Worm (Caenorhabditis elegans) whole organism, L1 larva: ENCODE results near the gene Y42H9B.3.

Experiments
- C04F5.9 ChIP-seq: sonication (generic microtip); optimal IDR thresholded peaks from 2 replicates; lab custom pipeline; 2016; ENCODE audit warnings: missing genetic modification characterization, missing compliant biosample characterization
- C34B4.2 ChIP-seq: sonication (generic microtip); optimal IDR thresholded peaks from 2 replicates; lab custom pipeline; 2017; ENCODE audit warnings: mild to moderate bottlenecking, missing genetic modification characterization, missing compliant biosample characterization
- Y116A8C.19 ChIP-seq: sonication (generic microtip); optimal IDR thresholded peaks from 2 replicates; lab custom pipeline; 2016; ENCODE audit warnings: missing compliant biosample characterization, missing genetic modification characterization, borderline replicate concordance
- aha-1 ChIP-seq: fragments of 150-350 bp; optimal IDR thresholded peaks from 2 replicates; lab custom pipeline; 2014; ENCODE audit warnings: missing biosample characterization, missing genetic modification characterization
- ama-1 ChIP-seq: fragments of 150-350 bp; optimal IDR thresholded peaks from 2 replicates; lab custom pipeline; 2014
- ceh-63 ChIP-seq: fragments of 200-800 bp; sonication (Bioruptor generic); optimal IDR thresholded peaks from 2 replicates; lab custom pipeline; 2018; ENCODE audit warnings: mild to moderate bottlenecking, missing genetic modification characterization, missing compliant biosample characterization
- ceh-8 ChIP-seq: fragments of 200-800 bp; sonication (Bioruptor generic); optimal IDR thresholded peaks from 2 replicates; lab custom pipeline; 2018; ENCODE audit warnings: mild to moderate bottlenecking, missing genetic modification characterization, moderate library complexity, missing compliant biosample characterization
- ceh-88 ChIP-seq: fragments of 200-800 bp; sonication (Bioruptor generic); IDR thresholded peaks from 2 replicates; pipeline ENCODE4 v1.3.6; 2022; ENCODE audit warnings: missing genetic modification characterization, missing compliant biosample characterization
- ces-1 ChIP-seq: fragments of 150-350 bp; optimal IDR thresholded peaks from 2 replicates; lab custom pipeline; 2014; ENCODE audit warnings: missing biosample characterization, missing genetic modification reagents, missing genetic modification characterization
- dpl-1 ChIP-seq, 3 experiments: fragments of 150-350 bp in 2 of 3; sonication (generic microtip) in 1 of 3; optimal IDR thresholded peaks; 2 replicates each; lab custom pipeline; 2014 to 2017; ENCODE audit warnings: missing biosample characterization in 3 of 3, missing genetic modification characterization in 3 of 3, missing genetic modification reagents in 3 of 3
- dsc-1 ChIP-seq: sonication (generic microtip); optimal IDR thresholded peaks from 2 replicates; lab custom pipeline; 2016; ENCODE audit warnings: mild to moderate bottlenecking, missing genetic modification characterization, missing compliant biosample characterization
- efl-1 ChIP-seq, 4 experiments: fragments of 150-350 bp; optimal IDR thresholded peaks in 3 of 4; peaks in 1 of 4; 1 replicate in 1 of 4; 2 replicates in 3 of 4; lab custom pipeline; 2014; ENCODE audit warnings: missing biosample characterization in 2 of 4, missing genetic modification characterization in 2 of 4, missing genetic modification reagents in 2 of 4
- egl-13 ChIP-seq: sonication (generic microtip); optimal IDR thresholded peaks from 2 replicates; lab custom pipeline; 2016; ENCODE audit warnings: missing genotype, missing genetic modification reagents, missing genetic modification characterization, missing compliant biosample characterization
- egl-27 ChIP-seq, 2 experiments: fragments of 150-350 bp in 1 of 2; sonication (generic microtip); optimal IDR thresholded peaks; 3 replicates each; lab custom pipeline; 2017 to 2018; ENCODE audit warnings: missing biosample characterization in 2 of 2, missing genetic modification characterization in 2 of 2, missing genetic modification reagents in 2 of 2
- ets-5 ChIP-seq: fragments of 200-800 bp; sonication (Bioruptor generic); IDR thresholded peaks from 2 replicates; pipeline ENCODE4 v1.3.6; 2022; ENCODE audit warnings: missing genetic modification characterization, missing compliant biosample characterization
- fkh-4 ChIP-seq: sonication (generic microtip); optimal IDR thresholded peaks from 2 replicates; lab custom pipeline; 2016; ENCODE audit warnings: missing compliant biosample characterization, missing genetic modification characterization, borderline replicate concordance
- fkh-8 ChIP-seq: sonication (generic microtip); optimal IDR thresholded peaks from 2 replicates; lab custom pipeline; 2016; ENCODE audit warnings: mild to moderate bottlenecking, missing genetic modification characterization, missing compliant biosample characterization
- grh-1 ChIP-seq: fragments of 200-800 bp; sonication (Bioruptor generic); IDR thresholded peaks from 2 replicates; pipeline ENCODE4 v1.3.6; 2022; ENCODE audit warnings: missing genetic modification reagents, missing genetic modification characterization, missing compliant biosample characterization
- hlh-17 ChIP-seq: fragments of 200-800 bp; sonication (Bioruptor generic); optimal IDR thresholded peaks from 2 replicates; lab custom pipeline; 2018; ENCODE audit warnings: missing genetic modification characterization, mild to moderate bottlenecking, missing compliant biosample characterization, moderate library complexity, borderline replicate concordance
- hlh-4 ChIP-seq: sonication (generic microtip); optimal IDR thresholded peaks from 2 replicates; lab custom pipeline; 2016; ENCODE audit warnings: mild to moderate bottlenecking, missing genetic modification characterization, missing compliant biosample characterization
- irx-1 ChIP-seq: sonication (generic microtip); optimal IDR thresholded peaks from 2 replicates; lab custom pipeline; 2016; ENCODE audit warnings: missing genetic modification characterization, missing compliant biosample characterization
- isw-1 ChIP-seq: fragments of 200-800 bp; sonication (Bioruptor generic); IDR thresholded peaks from 2 replicates; pipeline ENCODE4 v1.3.6; 2022; ENCODE audit warnings: missing genetic modification characterization, missing compliant biosample characterization
- lin-13 ChIP-seq: fragments of 150-350 bp; optimal IDR thresholded peaks from 2 replicates; lab custom pipeline; 2014; ENCODE audit warnings: missing biosample characterization, missing genetic modification reagents, missing genetic modification characterization
- lin-14 ChIP-seq: fragments of 200-800 bp; sonication (Bioruptor generic); optimal IDR thresholded peaks from 2 replicates; lab custom pipeline; 2018; ENCODE audit warnings: mild to moderate bottlenecking, missing genetic modification characterization, moderate library complexity, missing compliant biosample characterization
- lin-39 ChIP-seq: fragments of 150-350 bp; optimal IDR thresholded peaks from 2 replicates; lab custom pipeline; 2014; ENCODE audit warnings: missing biosample characterization, missing genetic modification reagents, missing genetic modification characterization
- mab-9 ChIP-seq: fragments of 200-800 bp; sonication (Bioruptor generic); IDR thresholded peaks from 2 replicates; pipeline ENCODE4 v1.3.6; 2022; ENCODE audit warnings: missing genetic modification reagents, missing genetic modification characterization, missing compliant biosample characterization
- mdl-1 ChIP-seq, 2 experiments: fragments of 150-350 bp; optimal IDR thresholded peaks; 2 replicates each; lab custom pipeline; 2014 to 2017; ENCODE audit warnings: missing biosample characterization in 2 of 2, missing genetic modification characterization in 2 of 2, inconsistent platforms in 1 of 2
- mef-2 ChIP-seq: fragments of 150-350 bp; optimal IDR thresholded peaks from 2 replicates; lab custom pipeline; 2014; ENCODE audit warnings: missing biosample characterization, missing genetic modification characterization
- mep-1 ChIP-seq: fragments of 150-350 bp; optimal IDR thresholded peaks from 2 replicates; lab custom pipeline; 2014; ENCODE audit warnings: missing biosample characterization, missing genetic modification characterization
- nhr-11 ChIP-seq: fragments of 150-350 bp; optimal IDR thresholded peaks from 2 replicates; lab custom pipeline; 2014; ENCODE audit warnings: missing biosample characterization, missing genetic modification characterization
- nhr-19 ChIP-seq: fragments of 200-800 bp; sonication (Bioruptor generic); conservative IDR thresholded peaks from 2 replicates; pipeline ENCODE4 v1.3.6; 2022; ENCODE audit warnings: missing genetic modification characterization, missing compliant biosample characterization
- nhr-28 ChIP-seq: fragments of 150-350 bp; optimal IDR thresholded peaks from 2 replicates; lab custom pipeline; 2014; ENCODE audit warnings: missing biosample characterization, missing genetic modification characterization
- nhr-47 ChIP-seq: sonication (generic microtip); optimal IDR thresholded peaks from 2 replicates; lab custom pipeline; 2016; ENCODE audit warnings: mild to moderate bottlenecking, missing genetic modification characterization, moderate library complexity, missing compliant biosample characterization
- nhr-71 ChIP-seq: sonication (generic microtip); optimal IDR thresholded peaks from 2 replicates; lab custom pipeline; 2016; ENCODE audit warnings: mild to moderate bottlenecking, missing genetic modification characterization, moderate library complexity, missing compliant biosample characterization
- nhr-76 ChIP-seq: sonication (generic microtip); optimal IDR thresholded peaks from 2 replicates; lab custom pipeline; 2017; ENCODE audit warnings: missing biosample characterization, missing genetic modification characterization
- nhr-77 ChIP-seq: fragments of 150-350 bp; optimal IDR thresholded peaks from 2 replicates; lab custom pipeline; 2014; ENCODE audit warnings: missing biosample characterization, missing genetic modification characterization
- nhr-85 ChIP-seq: sonication (generic microtip); peaks from one replicate; lab custom pipeline; 2016; ENCODE audit warnings: missing genetic modification characterization, inconsistent platforms, missing compliant biosample characterization
- nhr-90 ChIP-seq: sonication (generic microtip); optimal IDR thresholded peaks from 2 replicates; lab custom pipeline; 2016; ENCODE audit warnings: mild to moderate bottlenecking, missing genetic modification characterization, missing compliant biosample characterization; ENCODE audit not compliant: poor library complexity
- pqm-1 ChIP-seq: sonication (generic microtip); optimal IDR thresholded peaks from 3 replicates; lab custom pipeline; 2017; ENCODE audit warnings: missing biosample characterization, missing genetic modification characterization
- skn-1 ChIP-seq: fragments of 150-350 bp; optimal IDR thresholded peaks from 2 replicates; lab custom pipeline; 2014; ENCODE audit warnings: missing biosample characterization, missing genetic modification characterization
- snpc-4 ChIP-seq: fragments of 150-350 bp; optimal IDR thresholded peaks from 2 replicates; lab custom pipeline; 2014; ENCODE audit warnings: missing biosample characterization, missing genetic modification characterization
- snu-23 ChIP-seq: sonication (generic microtip); optimal IDR thresholded peaks from 2 replicates; lab custom pipeline; 2016; ENCODE audit warnings: missing genetic modification characterization, missing compliant biosample characterization
- tbx-2 ChIP-seq: sonication (generic microtip); optimal IDR thresholded peaks from 2 replicates; lab custom pipeline; 2016; ENCODE audit warnings: missing genetic modification characterization, missing compliant biosample characterization
- tlp-1 ChIP-seq: fragments of 150-350 bp; optimal IDR thresholded peaks from 2 replicates; lab custom pipeline; 2014; ENCODE audit warnings: missing biosample characterization, missing genetic modification characterization
- unc-130 ChIP-seq: fragments of 150-350 bp; optimal IDR thresholded peaks from 2 replicates; lab custom pipeline; 2017; ENCODE audit warnings: missing biosample characterization, missing genetic modification characterization, inconsistent platforms
- unc-30 ChIP-seq: sonication (generic microtip); optimal IDR thresholded peaks from 2 replicates; lab custom pipeline; 2017; ENCODE audit warnings: missing biosample characterization, missing genetic modification characterization
- unc-86 ChIP-seq: sonication (generic microtip); optimal IDR thresholded peaks from 2 replicates; lab custom pipeline; 2016; ENCODE audit warnings: missing genetic modification characterization, missing compliant biosample characterization
- unc-98 ChIP-seq: fragments of 200-800 bp; sonication (Bioruptor generic); IDR thresholded peaks from 2 replicates; pipeline ENCODE4 v1.3.6; 2022; ENCODE audit warnings: missing genetic modification characterization, missing compliant biosample characterization
- xbp-1 ChIP-seq: sonication (generic microtip); optimal IDR thresholded peaks from 2 replicates; lab custom pipeline; 2016; ENCODE audit warnings: missing genetic modification characterization, missing compliant biosample characterization
- ztf-11 ChIP-seq, 2 experiments: sonication (generic microtip); optimal IDR thresholded peaks; 2 replicates each; lab custom pipeline; 2016 to 2017; ENCODE audit warnings: missing genetic modification characterization in 2 of 2, missing biosample characterization in 1 of 2, missing compliant biosample characterization in 1 of 2
- ztf-4 ChIP-seq: fragments of 150-350 bp; optimal IDR thresholded peaks from 2 replicates; lab custom pipeline; 2014; ENCODE audit warnings: missing biosample characterization, missing genetic modification characterization

The Y42H9B.3 gene

DNA sequence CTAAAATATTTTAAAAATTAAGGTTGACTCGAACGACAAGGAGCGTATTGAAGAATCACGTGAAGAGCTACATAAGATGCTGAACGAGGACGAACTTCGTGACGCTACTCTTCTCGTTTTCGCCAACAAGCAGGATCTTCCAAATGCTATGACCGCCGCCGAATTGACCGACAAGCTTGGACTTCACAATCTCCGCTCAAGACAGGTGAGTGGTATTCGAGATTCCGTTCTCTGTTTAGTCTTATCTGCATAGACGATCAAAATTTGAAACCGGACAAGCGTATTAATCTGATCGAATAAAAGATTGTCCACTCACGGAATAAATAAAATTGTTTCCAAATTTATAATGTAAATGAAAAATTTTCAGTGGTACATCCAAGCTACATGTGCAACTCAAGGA, 29.2 kb downstream of the Y42H9B.3 start:
- TF ChIP-seq fkh-4 (tag; lab: Kevin White, UChicago) = no peak
- TF ChIP-seq ces-1 (GFP tag; lab: Kevin White, UChicago) = no peak
- no peak for TF ChIP-seq unc-98 (GFP tag; lab: Robert Waterston, UW)
- peak; percentile 78 for TF ChIP-seq nhr-85 (tag; lab: Kevin White, UChicago)
- no peak for TF ChIP-seq unc-30 (tag; lab: Kevin White, UChicago)
- peak; percentile 17 for TF ChIP-seq lin-14 (GFP tag; lab: Kevin White, UChicago)

DNA sequence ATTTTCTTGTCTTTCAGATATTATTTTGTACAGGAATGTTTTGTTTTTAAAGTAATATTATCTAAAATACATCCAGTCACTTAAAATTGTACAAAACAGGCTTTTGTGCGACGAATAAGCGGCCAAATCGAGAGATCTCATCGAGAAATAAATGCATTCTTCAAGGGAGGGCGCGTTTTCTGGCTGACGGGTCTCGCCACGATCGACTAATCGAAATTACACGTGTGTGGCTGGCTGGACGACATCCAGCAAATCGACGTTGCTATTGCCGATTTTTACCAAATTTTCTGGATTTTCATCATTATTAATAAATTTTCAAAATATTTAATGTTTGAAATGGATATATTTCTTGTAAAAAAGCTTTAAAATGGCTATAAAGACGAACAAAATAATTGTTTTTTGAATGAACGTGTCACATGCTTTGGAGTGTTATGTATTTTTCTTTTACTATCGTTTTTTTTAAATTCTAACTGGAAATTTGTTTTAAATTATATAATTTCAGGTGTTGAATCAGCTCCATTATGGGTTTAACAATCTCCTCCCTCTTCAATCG, 30.1 kb downstream of the Y42H9B.3 start, which contains the start of gene arf-5:
arf-5 (plus strand) TSS at position 503 of the 553 bp plus-strand sequence.
- TF ChIP-seq pqm-1 (tag; lab: Kevin White, UChicago) = no peak
- TF ChIP-seq efl-1 (optimal IDR thresholded peaks at IDR 0.05; lab: Kevin White, UChicago) = peak; percentile 27 to 32
- peak; percentile 32 to 37 for TF ChIP-seq efl-1 (GFP tag; optimal IDR thresholded peaks at IDR 0.05 in 1 of 2; lab: Kevin White, UChicago)
- TF ChIP-seq ztf-4 (tag; lab: Kevin White, UChicago) = no peak
- peak in 2 of 3 experiments; percentile 11 to 42 for TF ChIP-seq dpl-1 (GFP tag; optimal IDR thresholded peaks at IDR 0.05; lab: Kevin White, UChicago)
- TF ChIP-seq lin-39 (tag; lab: Kevin White, UChicago) = no peak
- TF ChIP-seq nhr-85 (tag; lab: Kevin White, UChicago) = no peak
- TF ChIP-seq snu-23 = peak; percentile 27
- no peak for TF ChIP-seq nhr-19
- no peak for TF ChIP-seq nhr-11 (tag; lab: Kevin White, UChicago)
- TF ChIP-seq aha-1 = no peak
- no peak for TF ChIP-seq isw-1
- TF ChIP-seq nhr-71 = peak; percentile 20
- no peak for TF ChIP-seq snpc-4 (tag; lab: Kevin White, UChicago)
- no peak for TF ChIP-seq mep-1 (tag; lab: Kevin White, UChicago)
- no peak for TF ChIP-seq ceh-63 (GFP tag; lab: Kevin White, UChicago)
- no peak for TF ChIP-seq C04F5.9 (tag; lab: Kevin White, UChicago)
- TF ChIP-seq unc-98 (GFP tag; lab: Robert Waterston, UW) = no peak
- no peak for TF ChIP-seq fkh-4 (tag; lab: Kevin White, UChicago)
- no peak for TF ChIP-seq dsc-1 (tag; lab: Kevin White, UChicago)
- no peak for TF ChIP-seq hlh-17 (GFP tag; lab: Kevin White, UChicago)
- no peak for TF ChIP-seq skn-1 (tag; lab: Kevin White, UChicago)
- TF ChIP-seq ceh-88 (GFP tag; lab: Robert Waterston, UW) = no peak
- peak; percentile 42 for TF ChIP-seq xbp-1 (tag; lab: Kevin White, UChicago)
- TF ChIP-seq fkh-8 (tag; lab: Kevin White, UChicago) = no peak
- TF ChIP-seq C34B4.2 (tag; lab: Kevin White, UChicago) = no peak
- TF ChIP-seq hlh-4 (tag; lab: Kevin White, UChicago) = no peak
- no peak for TF ChIP-seq irx-1 (tag; lab: Kevin White, UChicago)
- TF ChIP-seq ets-5 = no peak
- TF ChIP-seq nhr-90 (tag; lab: Kevin White, UChicago) = no peak
- no peak for TF ChIP-seq tbx-2 (tag; lab: Kevin White, UChicago)
- TF ChIP-seq tlp-1 = no peak
- TF ChIP-seq lin-13 = no peak
- TF ChIP-seq grh-1 = no peak
- TF ChIP-seq egl-27 (tag; optimal IDR thresholded peaks at IDR 0.05; lab: Kevin White, UChicago) = no peak
- no peak for TF ChIP-seq unc-86 (tag; lab: Kevin White, UChicago)
- peak in 1 of 2 experiments; percentile 57 for TF ChIP-seq mdl-1 (tag; optimal IDR thresholded peaks at IDR 0.05; lab: Kevin White, UChicago)
- no peak for TF ChIP-seq ama-1 (lab: Kevin White, UChicago)
- TF ChIP-seq nhr-76 (tag; lab: Kevin White, UChicago) = no peak
- TF ChIP-seq nhr-47 (tag; lab: Kevin White, UChicago) = peak; percentile 1
- TF ChIP-seq ztf-11 (tag; optimal IDR thresholded peaks at IDR 0.05; lab: Kevin White, UChicago) = no peak
- TF ChIP-seq unc-130 (tag; lab: Kevin White, UChicago) = no peak
- TF ChIP-seq nhr-77 (tag; lab: Kevin White, UChicago) = no peak
- no peak for TF ChIP-seq mab-9 (GFP tag; lab: Robert Waterston, UW)
- no peak for TF ChIP-seq nhr-28 (tag; lab: Kevin White, UChicago)
- TF ChIP-seq ceh-8 (GFP tag; lab: Kevin White, UChicago) = no peak
- no peak for TF ChIP-seq egl-13 (tag; lab: Kevin White, UChicago)
- TF ChIP-seq Y116A8C.19 (tag; lab: Kevin White, UChicago) = no peak
- no peak for TF ChIP-seq mef-2 (tag; lab: Kevin White, UChicago)
